Worm (Caenorhabditis elegans): ENCODE measurements around the gene acs-9.

Gene acs-9

DNA sequence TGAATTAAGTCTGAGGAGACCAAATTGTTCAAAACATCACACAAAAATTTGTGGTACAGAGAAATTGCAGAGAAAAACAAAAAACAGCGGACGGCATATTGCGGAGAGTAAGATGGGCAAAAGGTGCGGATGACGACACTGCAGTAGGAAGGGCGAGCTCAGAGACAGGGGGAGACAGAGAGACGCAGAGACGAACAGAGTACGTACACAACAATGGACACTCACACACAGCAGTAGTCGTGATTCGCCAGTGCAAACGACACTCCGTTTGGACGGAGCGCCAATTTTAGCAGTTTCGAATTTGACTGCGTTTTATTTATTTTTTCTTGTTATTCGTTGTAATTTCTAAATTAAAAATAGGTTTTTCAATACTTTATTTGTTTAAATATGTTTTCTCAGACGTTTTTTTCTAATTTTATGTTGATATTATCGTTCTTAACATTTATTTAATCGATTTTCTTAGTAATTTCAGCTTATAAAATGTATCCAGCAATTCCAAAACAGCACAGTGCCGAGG is 7.8 kb downstream of the acs-9 start, which contains the start of gene T20F7.1 (continued):
- TF ChIP-seq nfya-1 (tag; optimal IDR thresholded peaks at IDR 0.05) (peak; percentile 68), ahr-1 (tag; optimal IDR thresholded peaks at IDR 0.05) (no peak), ceh-14 (tag; optimal IDR thresholded peaks at IDR 0.05) (no peak), zip-5 (tag; optimal IDR thresholded peaks at IDR 0.05) (no peak), unc-55 (GFP tag; optimal IDR thresholded peaks at IDR 0.05) (peak; percentile 57), hlh-8 (tag; optimal IDR thresholded peaks at IDR 0.05) (no peak), fkh-6 (tag; optimal IDR thresholded peaks at IDR 0.05) (no peak), ceh-45 (GFP tag; IDR thresholded peaks at IDR 0.05) (no peak), pha-4 (tag; optimal IDR thresholded peaks at IDR 0.05) (no peak), hlh-15 (tag; optimal IDR thresholded peaks at IDR 0.05) (no peak), fkh-10 (GFP tag; optimal IDR thresholded peaks at IDR 0.05) (no peak), dmd-4 (tag; optimal IDR thresholded peaks at IDR 0.05; ENCODE audit: borderline replicate concordance) (no peak), ceh-31 (tag; optimal IDR thresholded peaks at IDR 0.05) (peak; percentile 62), rnt-1 (tag; optimal IDR thresholded peaks at IDR 0.05) (peak; percentile 0), mec-3 (tag; optimal IDR thresholded peaks at IDR 0.05; ENCODE audit: borderline replicate concordance) (no peak), fax-1 (tag; optimal IDR thresholded peaks at IDR 0.05) (no peak), ama-1 (optimal IDR thresholded peaks at IDR 0.05) (no peak), syd-9 (tag; optimal IDR thresholded peaks at IDR 0.05) (no peak), ceh-24 (tag; optimal IDR thresholded peaks at IDR 0.05) (no peak), pax-1 (tag; optimal IDR thresholded peaks at IDR 0.05) (no peak), hlh-30 (tag; optimal IDR thresholded peaks at IDR 0.05; ENCODE audit: insufficient read depth) (peak; percentile 54), elt-4 (tag; optimal IDR thresholded peaks at IDR 0.05) (no peak), lim-6 (tag; optimal IDR thresholded peaks at IDR 0.05) (no peak)

DNA sequence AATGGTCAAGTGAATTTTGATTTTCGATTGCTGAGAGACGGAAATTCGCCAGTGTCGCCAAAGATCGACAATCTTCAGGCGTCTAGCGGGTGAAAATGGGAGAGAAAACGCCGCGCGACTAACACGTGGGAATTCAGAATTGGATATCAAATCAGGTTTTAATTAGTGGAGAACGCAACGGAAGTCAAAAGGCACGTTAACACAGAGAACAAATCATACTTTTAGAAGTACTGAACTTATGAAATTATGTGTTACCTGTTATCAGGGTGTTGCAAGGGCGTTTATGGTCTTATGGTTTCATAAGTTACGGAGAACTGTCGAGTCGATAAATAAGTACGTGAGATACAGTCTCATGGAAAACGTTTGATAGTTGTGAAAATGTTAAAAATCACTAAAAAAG is 9.0 kb downstream of the acs-9 start:
- TF ChIP-seq unc-86 (tag; optimal IDR thresholded peaks at IDR 0.05) (no peak), K02D7.2 (tag; optimal IDR thresholded peaks at IDR 0.05) (no peak), ceh-19 (GFP tag; optimal IDR thresholded peaks at IDR 0.05) (no peak), eyg-1 (tag; optimal IDR thresholded peaks at IDR 0.05) (no peak), C38D4.7 (GFP tag; optimal IDR thresholded peaks at IDR 0.05) (no peak), ztf-16 (tag; optimal IDR thresholded peaks at IDR 0.05) (no peak), nhr-232 (tag; optimal IDR thresholded peaks at IDR 0.05) (no peak), C08G9.2 (tag; optimal IDR thresholded peaks at IDR 0.05) (no peak), madf-2 (tag; optimal IDR thresholded peaks at IDR 0.05) (no peak), ahr-1 (tag; optimal IDR thresholded peaks at IDR 0.05) (no peak), pros-1 (tag; optimal IDR thresholded peaks at IDR 0.05) (no peak)

DNA sequence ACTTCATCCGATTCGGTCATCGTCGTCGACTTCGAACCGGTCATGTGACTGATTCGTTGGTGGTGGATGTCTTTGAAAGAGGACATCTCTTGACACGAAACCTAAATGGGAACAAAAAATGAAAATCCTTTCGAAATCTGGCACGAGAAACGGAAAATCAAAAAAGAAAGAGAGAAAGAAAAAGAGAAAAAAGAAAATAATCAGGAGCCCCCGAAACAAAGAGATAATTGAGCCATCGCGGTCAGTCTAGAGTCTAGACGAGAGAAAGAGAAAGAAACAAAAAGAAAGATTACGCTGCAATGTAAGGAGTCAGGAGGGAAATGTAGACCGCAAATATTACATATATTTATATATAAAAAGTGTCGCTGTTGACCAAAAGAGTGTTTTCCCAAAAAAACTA is 11.4 kb downstream of the acs-9 start, which contains the start of gene aakg-2:
TSS of gene aakg-2 (minus strand) at position 101 of the 400 bp plus-strand sequence.
- TF ChIP-seq ceh-19 (GFP tag; optimal IDR thresholded peaks at IDR 0.05) (no peak), pag-3 (tag; optimal IDR thresholded peaks at IDR 0.05; ENCODE audit: borderline replicate concordance) (no peak), rnt-1 (tag; optimal IDR thresholded peaks at IDR 0.05) (no peak), sox-2 (GFP tag; IDR thresholded peaks at IDR 0.05) (no peak), hlh-6 (tag; optimal IDR thresholded peaks at IDR 0.05) (no peak), ceh-48 (tag; optimal IDR thresholded peaks at IDR 0.05) (no peak), nfya-1 (tag; optimal IDR thresholded peaks at IDR 0.05) (no peak), Y22D7AL.16 (tag; optimal IDR thresholded peaks at IDR 0.05) (no peak), sox-4 (tag; optimal IDR thresholded peaks at IDR 0.05) (no peak)

DNA sequence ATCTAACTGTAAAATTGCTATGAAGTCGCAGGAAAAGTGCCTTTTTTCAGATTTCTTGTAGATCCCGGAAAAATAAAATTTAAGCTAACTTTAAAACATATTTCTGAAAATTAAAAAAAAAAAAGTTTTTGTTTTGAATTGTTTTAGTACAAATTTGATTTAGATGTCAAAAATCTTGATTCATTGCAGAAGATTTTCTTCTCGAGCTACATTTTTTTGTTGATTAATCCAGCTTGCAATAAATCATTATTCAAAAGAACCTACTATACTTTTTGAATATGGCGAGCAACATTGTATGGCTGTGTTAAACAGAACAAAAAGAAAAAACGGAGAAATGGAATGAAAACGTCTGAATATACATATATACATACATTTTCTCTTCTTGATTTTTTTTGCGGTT is 14.7 kb downstream of the acs-9 start:
- TF ChIP-seq fax-1 (tag; optimal IDR thresholded peaks at IDR 0.05) (no peak), fkh-6 (tag; optimal IDR thresholded peaks at IDR 0.05) (no peak), pag-3 (tag; optimal IDR thresholded peaks at IDR 0.05; ENCODE audit: borderline replicate concordance) (no peak), pros-1 (tag; optimal IDR thresholded peaks at IDR 0.05) (no peak), hlh-8 (tag; optimal IDR thresholded peaks at IDR 0.05) (no peak), ceh-6 (GFP tag; optimal IDR thresholded peaks at IDR 0.05) (no peak), K09A11.1 (tag; optimal IDR thresholded peaks at IDR 0.05; ENCODE audit: insufficient read depth) (no peak), ceh-19 (GFP tag; optimal IDR thresholded peaks at IDR 0.05) (no peak), Y22D7AL.16 (tag; optimal IDR thresholded peaks at IDR 0.05) (no peak), syd-9 (tag; optimal IDR thresholded peaks at IDR 0.05) (no peak), tbx-2 (tag; optimal IDR thresholded peaks at IDR 0.05) (no peak), nhr-11 (tag; optimal IDR thresholded peaks at IDR 0.05) (no peak), unc-86 (tag; optimal IDR thresholded peaks at IDR 0.05) (no peak), ceh-48 (tag; optimal IDR thresholded peaks at IDR 0.05) (no peak), ceh-30 (tag; optimal IDR thresholded peaks at IDR 0.05) (no peak)
